Fruit fly (Drosophila melanogaster): ENCODE results near the gene Rai1.

Rai1 gene

DNA sequence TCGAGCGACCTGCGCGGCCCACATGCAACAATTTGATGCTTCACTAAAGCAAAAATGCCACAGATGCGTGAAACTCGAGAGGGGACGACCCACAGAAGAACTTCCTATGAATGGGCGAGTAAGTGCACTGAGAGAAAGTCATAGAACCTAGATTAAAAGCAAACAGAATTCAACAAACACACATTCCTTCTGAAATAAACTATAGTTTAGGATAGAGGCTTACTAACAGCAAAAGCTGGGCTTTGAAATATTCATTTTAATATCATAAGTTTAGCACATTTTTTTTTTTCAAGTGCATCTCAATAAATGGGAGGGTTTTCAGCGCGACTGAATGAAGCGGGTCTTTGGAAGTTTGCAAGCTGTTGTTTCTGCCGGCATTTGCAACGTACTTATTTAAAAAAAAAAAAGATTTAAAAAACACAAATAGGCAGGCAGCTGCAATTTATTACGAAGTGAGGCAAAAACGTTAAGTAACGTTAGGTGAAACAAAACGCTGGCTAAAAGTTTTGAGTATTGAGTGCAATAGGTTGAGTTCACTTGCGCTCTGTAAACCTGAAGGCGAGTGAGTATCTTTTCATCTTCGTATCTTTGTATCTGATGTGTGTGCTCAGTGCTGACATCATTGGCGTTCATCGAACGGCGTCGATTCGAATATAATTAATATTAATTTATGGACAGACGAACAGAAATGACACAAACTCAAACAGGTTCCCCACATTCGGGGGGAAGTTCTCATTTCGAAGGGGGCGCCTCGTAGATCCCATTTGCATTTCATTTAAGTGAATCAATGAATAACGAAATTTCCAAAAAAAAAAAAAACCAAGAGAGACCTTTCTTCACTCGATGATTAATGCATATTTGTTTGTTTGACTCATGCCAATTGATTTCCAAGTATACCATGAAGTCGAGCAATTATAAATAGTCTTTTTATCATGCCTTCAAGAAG is 30.0 kb downstream of the Rai1 start:
- TF ChIP-seq CG17801 (GFP tag; optimal IDR thresholded peaks at IDR 0.05; ENCODE audit: partially characterized antibody): no peak

DNA sequence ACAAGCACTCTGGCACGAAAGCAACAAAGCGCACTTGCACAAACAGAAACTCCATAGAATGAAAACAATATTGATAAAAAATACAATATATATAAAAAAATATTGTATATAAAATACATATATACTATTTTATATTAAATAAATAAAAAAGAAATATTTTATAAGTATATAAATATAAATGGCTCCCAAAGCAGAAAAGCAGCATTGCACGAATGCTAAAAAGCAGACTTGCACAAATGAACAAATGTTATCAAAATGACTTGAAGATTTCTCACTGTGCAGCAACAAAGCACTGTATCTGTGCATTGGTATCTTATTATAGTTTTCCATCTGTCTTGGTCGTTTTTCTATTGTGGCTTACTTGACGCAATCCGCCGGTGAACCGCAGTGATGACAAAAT is 34.4 kb downstream of the Rai1 start:
- no peak for TF ChIP-seq CG17801 (GFP tag; optimal IDR thresholded peaks at IDR 0.05; ENCODE audit: partially characterized antibody)

DNA sequence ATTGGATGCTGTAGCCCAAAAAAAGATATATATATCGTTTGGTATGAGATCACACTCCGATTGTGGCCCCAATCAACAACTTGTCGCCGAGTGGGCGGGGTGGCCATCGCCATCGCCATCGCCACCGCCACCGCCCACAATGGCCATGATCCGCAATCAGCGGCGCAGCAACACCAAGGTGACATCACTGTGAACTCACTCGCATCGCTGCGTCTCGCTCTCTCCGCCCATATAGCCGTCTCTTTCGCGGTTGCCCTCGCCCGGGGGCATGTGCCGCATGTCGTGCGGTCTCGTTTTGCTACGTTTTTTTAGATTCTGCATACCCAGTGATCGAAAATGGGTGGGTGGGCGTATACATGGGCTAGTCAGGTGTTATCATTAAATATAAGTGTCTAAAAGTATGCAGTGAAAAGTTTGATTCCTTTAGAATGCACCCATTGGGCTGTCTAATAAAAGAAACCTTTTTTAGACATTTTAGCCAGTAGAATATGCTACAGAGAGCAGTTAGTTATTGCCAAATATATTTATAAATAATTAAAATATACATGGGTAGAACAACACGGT is 36.2 kb downstream of the Rai1 start:
- no peak for TF ChIP-seq CG17801 (GFP tag; optimal IDR thresholded peaks at IDR 0.05; ENCODE audit: partially characterized antibody)

DNA sequence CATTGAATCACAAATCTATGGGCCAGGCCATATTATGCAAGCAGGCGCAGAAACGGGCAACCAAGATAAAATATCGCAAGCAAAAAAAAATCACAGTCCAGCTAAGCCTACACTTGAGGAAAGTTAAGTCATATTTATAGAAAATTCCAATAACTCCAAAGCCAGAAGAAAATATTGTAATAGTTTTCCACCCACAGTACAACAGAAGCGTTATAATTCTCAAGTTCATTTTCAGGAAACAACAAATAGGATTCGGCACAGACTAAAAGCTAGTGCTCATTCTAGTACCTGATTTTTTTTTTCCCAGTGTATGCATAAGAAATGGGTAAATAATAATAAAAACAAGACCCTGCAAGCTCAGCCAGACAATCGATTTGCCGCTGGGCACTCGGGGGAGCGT is 37.3 kb downstream of the Rai1 start:
- no peak for TF ChIP-seq CG17801 (GFP tag; optimal IDR thresholded peaks at IDR 0.05; ENCODE audit: partially characterized antibody)

DNA sequence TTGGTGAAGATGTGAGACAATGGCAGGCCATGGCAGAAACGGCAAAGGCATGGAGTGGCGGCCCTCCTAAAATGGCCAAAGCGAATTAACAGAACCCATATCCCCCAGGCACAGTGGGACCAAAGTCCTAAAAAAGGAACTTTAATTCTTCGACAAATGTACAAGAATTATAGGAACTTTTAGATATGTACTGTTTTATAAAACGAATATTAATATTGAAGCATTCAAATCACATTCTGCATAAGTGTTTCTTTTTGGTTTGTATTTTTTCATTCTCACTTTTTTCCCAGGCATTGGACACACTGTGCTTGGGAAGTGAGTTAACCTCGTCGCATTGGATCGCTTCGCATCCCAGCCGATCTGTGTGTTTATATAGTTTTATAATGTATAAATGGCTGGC is 38.2 kb downstream of the Rai1 start:
- TF ChIP-seq CG17801 (GFP tag; optimal IDR thresholded peaks at IDR 0.05; ENCODE audit: partially characterized antibody): no peak

DNA sequence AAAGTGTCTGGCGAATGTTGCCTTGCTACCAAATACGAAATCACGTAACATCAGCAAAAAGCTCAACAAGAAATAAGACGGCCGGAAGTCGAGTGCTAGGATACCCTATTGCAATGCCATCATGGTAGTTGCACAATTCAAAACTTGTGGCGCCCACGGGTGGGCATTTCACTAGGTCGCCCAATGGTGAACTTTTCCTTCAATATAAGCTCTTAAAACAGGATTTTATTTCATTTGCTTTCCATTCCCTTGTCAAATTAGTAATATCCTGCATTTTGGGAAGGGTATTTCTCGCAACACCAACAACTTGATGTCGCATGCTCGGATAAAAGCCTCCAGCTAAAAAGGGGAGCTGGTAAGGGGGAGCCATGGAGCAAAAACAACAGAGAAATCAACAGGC is 41.6 kb downstream of the Rai1 start:
- no peak for TF ChIP-seq CG17801 (GFP tag; optimal IDR thresholded peaks at IDR 0.05; ENCODE audit: partially characterized antibody)

DNA sequence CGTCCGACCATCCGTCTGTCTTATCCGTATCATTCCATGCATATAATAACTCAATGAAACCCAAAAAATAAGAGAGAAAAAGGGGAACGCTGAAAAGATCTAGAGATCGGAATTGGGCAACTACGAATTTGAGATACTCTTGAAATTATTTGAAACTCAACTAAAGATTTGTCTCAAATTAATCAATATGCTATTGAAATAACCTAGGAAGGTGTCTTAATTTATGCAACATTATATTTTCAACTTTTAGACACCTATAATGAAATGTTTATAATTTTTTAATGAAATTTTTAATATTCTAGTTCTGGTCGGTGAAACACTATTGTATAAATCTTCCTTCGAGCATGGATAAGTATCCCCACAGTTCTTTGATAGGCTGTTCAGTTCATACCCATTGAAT is 42.6 kb downstream of the Rai1 start:
- no peak for TF ChIP-seq CG17801 (GFP tag; optimal IDR thresholded peaks at IDR 0.05; ENCODE audit: partially characterized antibody)

DNA sequence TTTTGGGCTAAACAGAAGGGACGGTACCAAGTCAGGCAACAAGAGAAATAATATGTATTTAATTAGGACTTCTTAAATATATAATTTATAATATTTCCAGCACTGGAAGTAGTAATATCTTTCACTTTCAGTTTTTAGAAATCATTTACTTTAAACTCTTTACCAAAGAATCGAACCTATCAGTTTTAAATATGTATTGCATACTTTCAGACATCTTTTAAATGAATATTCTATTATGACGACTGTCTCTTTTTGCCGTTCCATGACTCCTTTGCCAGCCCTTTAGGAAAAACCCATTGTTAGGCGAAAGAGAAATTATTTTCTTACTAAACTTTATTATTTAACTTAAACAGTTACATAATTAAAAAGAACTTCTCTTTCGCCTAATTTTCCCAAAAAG is 45.5 kb downstream of the Rai1 start:
- TF ChIP-seq CG17801 (GFP tag; optimal IDR thresholded peaks at IDR 0.05; ENCODE audit: partially characterized antibody): no peak

DNA sequence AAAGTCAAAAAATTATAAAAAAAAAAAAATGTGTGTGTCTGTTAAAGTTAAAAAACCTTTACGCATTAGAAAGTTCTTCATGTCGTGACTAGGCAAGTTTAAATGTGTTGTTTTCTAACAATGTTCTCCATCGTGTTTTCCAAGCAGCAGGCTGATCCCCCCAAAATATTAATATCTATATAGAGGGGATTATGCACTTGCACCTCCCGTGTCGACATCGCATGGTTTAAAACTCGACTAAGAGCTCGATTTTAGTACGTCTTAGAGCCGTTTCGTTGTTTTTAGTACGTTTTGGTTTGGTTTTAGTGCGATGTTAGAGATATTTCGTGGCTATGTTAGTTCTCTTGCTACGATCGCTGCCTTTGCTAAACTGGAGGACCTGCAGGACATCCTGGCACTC is 50.1 kb downstream of the Rai1 start:
- no peak for TF ChIP-seq CG17801 (GFP tag; optimal IDR thresholded peaks at IDR 0.05; ENCODE audit: partially characterized antibody)
